Fruit fly (Drosophila melanogaster): ENCODE data around the gene Cpr65Ax1.

dm6 chr3L:6133546-6133945 lies 14.2 kb downstream of the Cpr65Ax1 start, which contains the start of gene Lcp65Ag2:
- TF ChIP-seq woc (GFP tag; optimal IDR thresholded peaks at IDR 0.05) (no peak), usp (GFP tag; optimal IDR thresholded peaks at IDR 0.05) (no peak), CG32264 (GFP tag; optimal IDR thresholded peaks at IDR 0.05) (no peak), Dfd (GFP tag; optimal IDR thresholded peaks at IDR 0.05) (no peak)
